Worm (Caenorhabditis elegans): ENCODE measurements around the gene egl-44.

The egl-44 gene

DNA sequence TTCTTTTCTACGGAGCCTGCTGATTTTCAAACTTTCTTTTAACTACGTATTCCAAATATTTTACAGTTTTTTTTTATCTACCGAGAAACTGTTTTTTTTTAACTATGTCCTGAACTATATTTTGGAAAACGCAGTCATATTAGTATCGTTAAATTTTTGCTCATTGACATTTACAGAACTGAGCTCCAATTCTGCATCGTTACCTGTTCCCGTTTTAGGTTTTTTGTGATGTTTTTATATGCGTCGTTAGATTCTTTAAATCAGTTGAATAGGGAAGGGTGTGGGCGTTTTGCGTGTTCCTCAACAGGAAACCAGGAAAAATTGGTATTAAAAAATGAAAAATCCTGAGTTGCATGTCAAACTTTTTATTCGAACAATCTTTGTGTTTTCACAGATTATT is 35.8 kb upstream of the egl-44 start:
- TF ChIP-seq jun-1 (tag; optimal IDR thresholded peaks at IDR 0.05) (peak; percentile 26), pax-3 (tag; optimal IDR thresholded peaks at IDR 0.05) (no peak)

DNA sequence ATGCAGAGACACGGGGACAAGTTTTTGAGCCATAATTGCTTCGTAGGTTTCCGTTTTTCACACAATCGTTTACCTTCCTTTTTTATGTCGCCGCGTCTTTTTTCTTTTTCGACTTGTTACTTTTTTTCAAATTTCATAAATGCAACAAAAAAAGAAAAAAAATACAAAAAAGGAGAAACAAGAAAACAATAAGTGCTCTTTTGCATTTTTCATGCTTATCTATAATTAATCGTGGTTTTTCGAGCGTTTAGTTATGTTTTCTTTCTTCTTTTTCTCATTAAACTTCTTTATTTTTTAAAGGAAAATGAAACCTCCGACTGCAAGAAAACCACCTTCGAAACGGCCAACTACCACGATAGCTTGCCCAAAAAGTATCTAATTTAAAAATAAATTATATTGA is 32.7 kb upstream of the egl-44 start, which contains the start of gene F59G1.4:
TSS of gene F59G1.4 (plus strand) at position 301 of the 400 bp plus-strand sequence.
- peak; percentile 3 for TF ChIP-seq fkh-8 (tag; optimal IDR thresholded peaks at IDR 0.05)
- no peak for TF ChIP-seq ztf-4 (tag; optimal IDR thresholded peaks at IDR 0.05)
- TF ChIP-seq nhr-19 (GFP tag; conservative IDR thresholded peaks at IDR 0.05), result no peak
- no peak for TF ChIP-seq lir-3 (tag; optimal IDR thresholded peaks at IDR 0.05; ENCODE audit: poor library complexity)
- TF ChIP-seq lsy-2 (tag; optimal IDR thresholded peaks at IDR 0.05), result no peak
- TF ChIP-seq nhr-12 (tag; optimal IDR thresholded peaks at IDR 0.05), result no peak
- TF ChIP-seq irx-1 (tag; optimal IDR thresholded peaks at IDR 0.05), result no peak
- TF ChIP-seq efl-1 (optimal IDR thresholded peaks at IDR 0.05), result no peak
- peak in 1 of 2 experiments; percentile 10 for TF ChIP-seq efl-1 (GFP tag; optimal IDR thresholded peaks at IDR 0.05 in 1 of 2)
- TF ChIP-seq lin-35 (GFP tag; optimal IDR thresholded peaks at IDR 0.05), result no peak

DNA sequence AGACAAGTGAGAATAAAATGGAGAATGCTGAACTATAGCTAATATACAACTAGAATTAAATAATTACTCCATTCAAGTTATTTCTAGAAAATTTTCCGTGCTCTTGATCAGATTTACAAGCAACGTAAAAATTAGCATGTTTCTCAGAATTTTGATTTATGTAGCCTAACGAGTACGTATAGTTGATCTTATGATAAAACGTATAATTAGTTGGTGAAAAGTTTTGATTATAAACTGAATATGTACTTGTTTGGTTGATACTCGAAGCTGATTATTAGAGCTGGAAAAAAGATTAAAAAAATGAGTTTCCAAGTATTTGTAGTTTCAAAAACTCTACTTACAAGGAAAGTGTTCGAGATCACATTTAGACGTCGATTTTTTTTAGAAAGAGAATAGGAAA is 32.1 kb upstream of the egl-44 start:
- peak; percentile 35 for TF ChIP-seq nhr-47 (tag; optimal IDR thresholded peaks at IDR 0.05)
- peak; percentile 35 for TF ChIP-seq ceh-8 (GFP tag; optimal IDR thresholded peaks at IDR 0.05)
- TF ChIP-seq nhr-71 (tag; optimal IDR thresholded peaks at IDR 0.05), result peak; percentile 64
- TF ChIP-seq hlh-4 (tag; optimal IDR thresholded peaks at IDR 0.05), result no peak
- peak; percentile 57 for TF ChIP-seq lin-14 (GFP tag; optimal IDR thresholded peaks at IDR 0.05)
- no peak for TF ChIP-seq aha-1 (tag; optimal IDR thresholded peaks at IDR 0.05)
- TF ChIP-seq snpc-4 (tag; optimal IDR thresholded peaks at IDR 0.05), result no peak
- peak; percentile 25 for TF ChIP-seq nhr-237 (tag; optimal IDR thresholded peaks at IDR 0.05)
- TF ChIP-seq swsn-7 (tag; optimal IDR thresholded peaks at IDR 0.05), result peak; percentile 9
- TF ChIP-seq sox-4 (tag; optimal IDR thresholded peaks at IDR 0.05), result peak; percentile 1
- peak; percentile 62 for TF ChIP-seq pax-3 (tag; optimal IDR thresholded peaks at IDR 0.05)
- peak; percentile 82 for TF ChIP-seq nhr-11 (tag; optimal IDR thresholded peaks at IDR 0.05)
- peak; percentile 72 for TF ChIP-seq fkh-8 (tag; optimal IDR thresholded peaks at IDR 0.05)
- no peak for TF ChIP-seq vab-15 (tag; optimal IDR thresholded peaks at IDR 0.05)
- TF ChIP-seq Y116A8C.19 (tag; optimal IDR thresholded peaks at IDR 0.05; ENCODE audit: borderline replicate concordance), result no peak
- no peak for TF ChIP-seq mab-9 (GFP tag; IDR thresholded peaks at IDR 0.05)
- TF ChIP-seq nhr-12 (tag; optimal IDR thresholded peaks at IDR 0.05), result no peak

DNA sequence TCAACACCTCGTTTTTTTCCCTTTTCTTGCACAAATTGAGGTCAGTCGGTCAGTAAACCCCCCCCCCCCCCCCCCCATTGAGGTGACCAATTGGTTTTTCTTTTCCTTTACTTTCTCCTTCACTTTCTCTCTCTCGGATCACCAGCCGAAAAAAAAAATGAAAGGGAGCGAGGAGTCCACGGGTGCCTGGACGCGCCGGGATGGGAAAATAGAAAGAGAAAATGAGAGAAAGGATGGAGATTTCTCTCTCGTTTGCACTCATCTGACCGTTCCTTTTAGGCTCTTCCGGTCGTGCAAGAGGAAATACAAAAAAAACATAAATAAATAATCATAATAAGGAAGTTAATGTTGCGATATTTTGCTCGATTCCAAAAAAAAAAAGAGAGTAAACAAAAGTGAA is 29.5 kb upstream of the egl-44 start:
- TF ChIP-seq mab-9 (GFP tag; IDR thresholded peaks at IDR 0.05) (no peak), blmp-1 (tag; optimal IDR thresholded peaks at IDR 0.05) (peak; percentile 100), nhr-20 (tag; optimal IDR thresholded peaks at IDR 0.05) (no peak), tbx-2 (tag; optimal IDR thresholded peaks at IDR 0.05) (no peak)

DNA sequence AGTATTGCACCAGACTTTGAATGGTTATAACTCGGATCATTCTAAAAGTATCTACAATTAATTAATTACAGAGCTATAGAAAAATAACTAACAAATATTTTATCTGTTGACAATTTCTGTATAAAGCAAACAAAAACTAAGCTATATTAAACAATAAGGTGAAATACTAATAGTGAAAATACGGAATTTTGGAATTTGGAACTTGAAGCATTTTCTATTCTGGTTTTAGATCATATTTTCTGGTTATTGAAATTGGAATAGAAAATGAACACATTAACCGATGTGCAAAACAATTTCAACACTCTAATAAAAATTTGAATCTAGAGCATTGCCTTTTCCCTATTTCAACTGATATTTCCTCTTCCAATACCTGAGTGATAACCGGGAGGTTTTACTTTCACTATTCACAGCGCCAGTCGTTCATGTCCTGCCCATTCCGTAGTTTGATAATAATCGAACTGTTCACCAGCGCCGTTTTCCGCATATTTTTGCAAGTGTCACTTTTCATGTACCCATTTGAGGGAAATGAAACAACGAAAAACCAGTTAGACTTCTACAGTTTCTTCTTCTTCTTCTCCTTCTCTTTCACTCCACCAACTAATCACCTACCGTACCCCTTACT is 28.6 kb upstream of the egl-44 start:
- TF ChIP-seq blmp-1 (tag; optimal IDR thresholded peaks at IDR 0.05) (peak; percentile 55), pax-3 (tag; optimal IDR thresholded peaks at IDR 0.05) (no peak)

DNA sequence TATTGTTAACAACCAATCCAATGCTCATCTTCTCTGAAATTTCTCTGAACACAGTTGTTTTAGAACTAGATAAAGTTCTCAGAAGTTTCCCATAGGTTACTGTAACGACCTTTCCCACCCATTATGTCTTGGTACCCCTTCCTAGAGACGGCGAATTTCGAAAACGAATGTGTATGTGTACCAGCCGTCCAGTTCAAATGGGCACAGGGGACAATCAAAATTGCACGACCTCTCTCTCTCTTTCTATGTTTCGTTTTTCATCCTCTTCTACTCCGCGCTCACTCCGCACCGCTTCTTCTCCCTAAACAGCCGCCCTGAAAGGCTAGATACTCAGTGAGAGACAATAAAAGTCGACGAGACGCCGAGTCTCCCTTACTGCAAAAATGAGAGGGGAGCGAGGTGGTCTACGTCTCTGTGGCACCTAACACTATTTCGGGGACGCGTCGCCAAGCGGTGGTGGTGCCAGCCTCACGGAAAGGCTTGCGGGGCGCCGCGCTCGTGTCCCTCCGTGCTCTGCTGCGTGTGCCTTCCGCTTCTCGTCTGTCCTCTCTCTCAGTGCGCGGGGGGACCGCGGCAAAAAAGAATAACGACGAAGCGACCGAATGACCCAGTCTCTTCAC is 27.1 kb upstream of the egl-44 start:
- peak; percentile 68 for TF ChIP-seq ceh-8 (GFP tag; optimal IDR thresholded peaks at IDR 0.05)
- TF ChIP-seq rnt-1 (tag; optimal IDR thresholded peaks at IDR 0.05), result peak; percentile 20
- TF ChIP-seq C34B4.2 (tag; optimal IDR thresholded peaks at IDR 0.05), result no peak
- TF ChIP-seq pqm-1 (tag; optimal IDR thresholded peaks at IDR 0.05), result no peak
- TF ChIP-seq sptf-1 (tag; optimal IDR thresholded peaks at IDR 0.05), result no peak
- TF ChIP-seq ceh-82 (tag; optimal IDR thresholded peaks at IDR 0.05), result peak in 1 of 3 experiments; percentile 7
- TF ChIP-seq fkh-4 (tag; optimal IDR thresholded peaks at IDR 0.05; ENCODE audit: borderline replicate concordance), result no peak
- TF ChIP-seq jun-1 (tag; optimal IDR thresholded peaks at IDR 0.05), result peak; percentile 23
- peak; percentile 2 for TF ChIP-seq swsn-7 (tag; optimal IDR thresholded peaks at IDR 0.05)
- peak in 1 of 2 experiments; percentile 12 for TF ChIP-seq ztf-11 (tag; optimal IDR thresholded peaks at IDR 0.05)
- TF ChIP-seq fkh-10 (GFP tag; optimal IDR thresholded peaks at IDR 0.05), result no peak
- TF ChIP-seq lin-14 (GFP tag; optimal IDR thresholded peaks at IDR 0.05), result peak; percentile 21
- no peak for TF ChIP-seq mab-9 (GFP tag; IDR thresholded peaks at IDR 0.05)
- TF ChIP-seq blmp-1 (tag; optimal IDR thresholded peaks at IDR 0.05), result peak; percentile 66
- no peak for TF ChIP-seq efl-1 (optimal IDR thresholded peaks at IDR 0.05)
- TF ChIP-seq efl-1 (GFP tag; optimal IDR thresholded peaks at IDR 0.05 in 1 of 2), result peak in 1 of 2 experiments; percentile 71
- peak; percentile 58 for TF ChIP-seq ztf-4 (tag; optimal IDR thresholded peaks at IDR 0.05)
- TF ChIP-seq sox-4 (tag; optimal IDR thresholded peaks at IDR 0.05), result no peak
- peak; percentile 12 for TF ChIP-seq nhr-47 (tag; optimal IDR thresholded peaks at IDR 0.05)
